Fruit fly (Drosophila melanogaster): ENCODE results near the gene CG31098.

DNA sequence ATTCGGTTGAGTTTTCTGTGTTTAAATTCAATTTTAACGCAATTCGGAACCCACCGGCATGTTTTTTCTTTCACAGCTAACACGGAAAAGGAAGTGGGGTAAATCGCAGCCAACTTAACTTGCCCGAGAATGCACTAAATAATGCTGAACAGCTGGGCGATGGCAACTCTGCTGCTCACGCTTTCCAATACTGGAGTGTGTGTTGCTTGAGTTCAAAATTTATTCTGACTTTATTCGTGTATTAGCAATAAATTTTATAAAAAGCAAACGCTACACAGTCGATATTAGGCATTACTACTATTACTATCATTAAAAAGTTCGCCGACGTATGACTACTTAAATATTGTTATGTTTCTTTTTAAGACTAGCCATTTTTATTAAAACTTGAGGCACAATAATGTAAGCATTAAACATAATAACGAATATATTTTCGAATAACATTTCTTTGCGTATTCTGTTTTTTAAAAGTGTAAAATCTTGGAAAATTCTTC is 45.4 kb downstream of the CG31098 start, which contains the start of the genes RpS27 and Nup37:
- no peak for TF ChIP-seq CG8478 (optimal IDR thresholded peaks at IDR 0.05)
- TF ChIP-seq CTCF (optimal IDR thresholded peaks at IDR 0.05), result peak in 1 of 2 experiments; percentile 31
